Fruit fly (Drosophila melanogaster): ENCODE measurements around the gene CG7255.
A peak's percentile ranks its signal among the peaks of the same experiment; 100 is the strongest.

Gene CG7255

DNA sequence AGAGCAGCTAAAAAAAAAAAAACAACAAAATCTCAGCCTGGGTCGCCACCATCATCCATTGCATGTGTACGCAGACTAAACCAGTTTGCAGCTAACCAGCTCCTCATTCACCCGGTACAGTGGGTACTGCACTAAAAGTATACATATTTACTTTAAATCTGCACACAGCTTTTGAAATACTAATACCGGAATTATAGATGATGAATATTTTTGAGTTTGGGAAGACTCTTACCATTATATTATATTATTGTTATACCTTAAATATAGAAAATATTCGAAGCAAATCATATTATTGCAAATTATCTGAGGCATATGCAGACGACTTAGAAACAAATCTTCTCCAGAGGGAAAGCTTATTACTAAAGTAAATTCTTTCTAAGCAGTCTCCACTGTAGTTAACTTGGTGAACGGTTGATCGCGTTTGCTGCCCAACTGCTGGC, 43.0 kb upstream of the CG7255 start (continued):
- TF ChIP-seq CG17385 (GFP tag; optimal IDR thresholded peaks at IDR 0.05), result peak; percentile 63
- TF ChIP-seq CG1792 (GFP tag; optimal IDR thresholded peaks at IDR 0.05), result no peak
- 0 out of 3 replicates have a peak, but pooled peaks have one; percentile 32 for TF ChIP-seq CG11695 (GFP tag; IDR thresholded peaks at IDR 0.05)
- 0 out of 2 replicates have a peak, but pooled peaks have one; percentile 33 for TF ChIP-seq CG32772 (GFP tag; IDR thresholded peaks at IDR 0.05)
- TF ChIP-seq kah (GFP tag; optimal IDR thresholded peaks at IDR 0.05), result peak; percentile 7
- peak; percentile 44 for TF ChIP-seq CG30020 (tag; optimal IDR thresholded peaks at IDR 0.05)
- TF ChIP-seq bsh (GFP tag; optimal IDR thresholded peaks at IDR 0.05), result peak; percentile 63 to 83
- no peak for TF ChIP-seq GATAe (GFP tag; conservative IDR thresholded peaks at IDR 0.05)
- no peak for TF ChIP-seq mld (GFP tag; IDR thresholded peaks at IDR 0.05; ENCODE audit: partially characterized antibody)
- peak; percentile 51 for TF ChIP-seq CG30403 (GFP tag; optimal IDR thresholded peaks at IDR 0.05)
- TF ChIP-seq CG8359 (GFP tag; optimal IDR thresholded peaks at IDR 0.05; ENCODE audit: borderline replicate concordance), result peak; percentile 56
- TF ChIP-seq ac (GFP tag; optimal IDR thresholded peaks at IDR 0.05), result peak; percentile 83
- peak; percentile 73 for TF ChIP-seq CG9727 (GFP tag; optimal IDR thresholded peaks at IDR 0.05)
- TF ChIP-seq CG1602 (GFP tag; optimal IDR thresholded peaks at IDR 0.05), result peak; percentile 63
- no peak for TF ChIP-seq knrl (GFP tag; IDR thresholded peaks at IDR 0.05; ENCODE audit: partially characterized antibody)
- peak; percentile 59 for TF ChIP-seq Abd-B (GFP tag; optimal IDR thresholded peaks at IDR 0.05)
- TF ChIP-seq pnt (GFP tag; optimal IDR thresholded peaks at IDR 0.05), result peak; percentile 7
- peak; percentile 61 for TF ChIP-seq corto (GFP tag; optimal IDR thresholded peaks at IDR 0.05)
- TF ChIP-seq Sox102F (GFP tag; optimal IDR thresholded peaks at IDR 0.05), result peak; percentile 61
- TF ChIP-seq Mes4 (GFP tag; optimal IDR thresholded peaks at IDR 0.05), result no peak
- TF ChIP-seq CG10431 (GFP tag; optimal IDR thresholded peaks at IDR 0.05), result peak; percentile 44
- TF ChIP-seq CG17328 (GFP tag; IDR thresholded peaks at IDR 0.05), result peak; percentile 63
- TF ChIP-seq CG8478 (optimal IDR thresholded peaks at IDR 0.05), result no peak
- TF ChIP-seq CG13287 (GFP tag; IDR thresholded peaks at IDR 0.05; ENCODE audit: partially characterized antibody), result no peak
- TF ChIP-seq CG17359 (tag; optimal IDR thresholded peaks at IDR 0.05), result peak; percentile 55
- peak; percentile 56 for TF ChIP-seq CG30431 (GFP tag; optimal IDR thresholded peaks at IDR 0.05)
- TF ChIP-seq tio (GFP tag; optimal IDR thresholded peaks at IDR 0.05), result peak; percentile 47
- TF ChIP-seq usp (GFP tag; optimal IDR thresholded peaks at IDR 0.05), result no peak
- TF ChIP-seq CG3726 (GFP tag; IDR thresholded peaks at IDR 0.05), result 0 out of 3 replicates have a peak, but pooled peaks have one; percentile 14
- no peak for TF ChIP-seq Lim3 (GFP tag; IDR thresholded peaks at IDR 0.05)
- 0 out of 2 replicates have a peak, but pooled peaks have one; percentile 26 for TF ChIP-seq CG3847 (GFP tag; IDR thresholded peaks at IDR 0.05)
- peak; percentile 73 for TF ChIP-seq Blimp-1 (GFP tag; optimal IDR thresholded peaks at IDR 0.05)
- TF ChIP-seq sens (GFP tag), result peak; percentile 88
- TF ChIP-seq pb (GFP tag; optimal IDR thresholded peaks at IDR 0.05), result no peak
- TF ChIP-seq ttk (GFP tag; IDR thresholded peaks at IDR 0.05), result no peak
- TF ChIP-seq CG17568 (GFP tag; optimal IDR thresholded peaks at IDR 0.05), result peak; percentile 41
- TF ChIP-seq pita (GFP tag; optimal IDR thresholded peaks at IDR 0.05), result no peak
- peak; percentile 9 for TF ChIP-seq Usf (GFP tag; optimal IDR thresholded peaks at IDR 0.05)
- TF ChIP-seq E2f1 (GFP tag; IDR thresholded peaks at IDR 0.05), result peak; percentile 48
- TF ChIP-seq CG1529 (GFP tag; optimal IDR thresholded peaks at IDR 0.05), result peak; percentile 71
- TF ChIP-seq twi (tag; optimal IDR thresholded peaks at IDR 0.05), result peak; percentile 67
- peak; percentile 20 for TF ChIP-seq CG8281 (tag; optimal IDR thresholded peaks at IDR 0.05)
- TF ChIP-seq tll (GFP tag; optimal IDR thresholded peaks at IDR 0.05), result no peak
- TF ChIP-seq zfh1 (GFP tag; IDR thresholded peaks at IDR 0.05), result peak; percentile 70
- peak; percentile 78 for TF ChIP-seq CG7839 (tag; optimal IDR thresholded peaks at IDR 0.05)
- TF ChIP-seq otp (GFP tag; IDR thresholded peaks at IDR 0.05), result no peak
- no peak for TF ChIP-seq pan (optimal IDR thresholded peaks at IDR 0.05)
- peak in 1 of 2 experiments; percentile 53 for TF ChIP-seq pan (GFP tag; optimal IDR thresholded peaks at IDR 0.05 in 1 of 2, IDR thresholded peaks at IDR 0.05 in 1 of 2)
- TF ChIP-seq CG12942 (GFP tag; optimal IDR thresholded peaks at IDR 0.05), result peak; percentile 1
- TF ChIP-seq D (optimal IDR thresholded peaks at IDR 0.05), result no peak
- peak; percentile 66 for TF ChIP-seq D (GFP tag; optimal IDR thresholded peaks at IDR 0.05)

Data from whole organism, embryonic.